Fruit fly (Drosophila melanogaster): ENCODE data around the gene Mvb12.

Mvb12 gene

DNA sequence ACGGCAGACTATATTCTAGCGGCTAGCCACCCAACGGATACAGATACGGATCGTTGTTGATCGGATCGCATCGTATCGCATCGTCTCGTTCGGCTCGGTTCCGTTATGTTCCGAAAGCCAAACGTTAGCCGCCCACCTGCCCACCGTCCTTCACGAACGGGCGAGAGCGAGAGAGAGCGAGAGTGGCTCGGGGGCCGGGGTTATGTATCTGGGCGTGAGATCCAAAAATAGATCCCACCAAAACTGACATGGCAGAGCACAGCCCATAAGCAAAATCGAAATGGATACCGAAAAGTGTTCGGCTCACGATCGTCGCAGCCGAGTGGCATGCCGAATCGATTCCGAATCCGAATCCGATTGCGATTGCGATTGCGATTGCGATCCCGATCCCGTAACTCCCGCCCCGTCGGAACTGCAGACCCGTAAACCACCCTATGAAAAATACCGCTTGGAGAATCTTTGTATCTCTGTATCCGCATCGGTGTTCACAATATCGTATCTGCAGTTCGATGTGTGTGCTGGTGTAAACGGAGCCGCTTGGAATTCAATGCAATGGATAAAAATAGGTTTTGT is 15.8 kb upstream of the Mvb12 start, which contains the start of gene wupA:
Gene wupA, minus strand, starts transcription at position 112 of the 573 bp plus-strand sequence.
- TF ChIP-seq CG8632 (GFP tag; optimal IDR thresholded peaks at IDR 0.05) (no peak), eg (GFP tag; IDR thresholded peaks at IDR 0.05) (no peak), CG16779 (tag; optimal IDR thresholded peaks at IDR 0.05) (no peak), CG31627 (GFP tag; optimal IDR thresholded peaks at IDR 0.05) (no peak), Eip93F (GFP tag; optimal IDR thresholded peaks at IDR 0.05) (no peak), CG11902 (GFP tag; optimal IDR thresholded peaks at IDR 0.05) (no peak), topi (GFP tag; optimal IDR thresholded peaks at IDR 0.05) (no peak), CG6854 (GFP tag; optimal IDR thresholded peaks at IDR 0.05) (no peak), CG10631 (GFP tag; optimal IDR thresholded peaks at IDR 0.05) (no peak), dac (GFP tag; optimal IDR thresholded peaks at IDR 0.05) (no peak), CG11762 (GFP tag; optimal IDR thresholded peaks at IDR 0.05; ENCODE audit: insufficient read depth) (no peak), acj6 (GFP tag; optimal IDR thresholded peaks at IDR 0.05) (no peak), Gug (GFP tag; IDR thresholded peaks at IDR 0.05) (no peak)

DNA sequence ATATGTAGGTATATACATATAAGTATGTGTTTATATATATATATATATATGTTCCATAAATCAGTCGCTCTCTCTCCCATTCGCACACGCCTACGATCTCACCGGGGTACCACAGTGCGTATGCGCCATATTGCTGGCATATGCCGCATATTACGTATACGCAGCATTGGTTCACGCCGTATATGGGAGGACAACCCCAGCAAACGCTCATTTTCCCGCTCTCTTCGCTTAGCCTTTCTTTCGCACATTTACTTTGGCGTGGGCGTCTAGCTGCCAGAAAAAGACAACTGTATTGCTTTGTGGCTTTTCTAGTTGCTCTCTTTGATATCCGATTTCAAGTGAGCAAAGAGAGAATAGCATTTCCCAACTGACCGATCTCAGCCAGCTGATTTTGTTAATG is 13.7 kb upstream of the Mvb12 start:
- no peak for TF ChIP-seq achi (GFP tag; optimal IDR thresholded peaks at IDR 0.05)
- TF ChIP-seq Eip78C (GFP tag): no peak
- no peak for TF ChIP-seq Sox15 (GFP tag; optimal IDR thresholded peaks at IDR 0.05)
- TF ChIP-seq dsx (GFP tag; optimal IDR thresholded peaks at IDR 0.05; ENCODE audit: poor library complexity, severe bottlenecking): no peak
- TF ChIP-seq CG6808 (GFP tag; optimal IDR thresholded peaks at IDR 0.05): no peak
- TF ChIP-seq lz (GFP tag; optimal IDR thresholded peaks at IDR 0.05): no peak
- TF ChIP-seq ss (GFP tag; optimal IDR thresholded peaks at IDR 0.05): no peak
- no peak for TF ChIP-seq CG6792 (GFP tag; optimal IDR thresholded peaks at IDR 0.05)
- TF ChIP-seq Ets21C (GFP tag; optimal IDR thresholded peaks at IDR 0.05): no peak
- no peak for TF ChIP-seq Sox14 (GFP tag; optimal IDR thresholded peaks at IDR 0.05)
- no peak for TF ChIP-seq Hr4 (GFP tag; optimal IDR thresholded peaks at IDR 0.05)
- no peak for TF ChIP-seq CG8119 (GFP tag; IDR thresholded peaks at IDR 0.05)
- no peak for TF ChIP-seq spab (GFP tag; optimal IDR thresholded peaks at IDR 0.05)
- no peak for TF ChIP-seq svp (GFP tag)
- no peak for TF ChIP-seq CG3032 (tag; optimal IDR thresholded peaks at IDR 0.05)
- no peak for TF ChIP-seq CG15336 (GFP tag; IDR thresholded peaks at IDR 0.05)
- no peak for TF ChIP-seq eg (GFP tag; IDR thresholded peaks at IDR 0.05)
- no peak for TF ChIP-seq Eip75B (GFP tag; optimal IDR thresholded peaks at IDR 0.05)
- no peak for TF ChIP-seq CG34406 (GFP tag; optimal IDR thresholded peaks at IDR 0.05)
- TF ChIP-seq Met (GFP tag; optimal IDR thresholded peaks at IDR 0.05): no peak

- TF ChIP-seq CG15336 (GFP tag; IDR thresholded peaks at IDR 0.05) (no peak), achi (GFP tag; optimal IDR thresholded peaks at IDR 0.05) (no peak), Blimp-1 (GFP tag; optimal IDR thresholded peaks at IDR 0.05) (no peak), CG3032 (tag; optimal IDR thresholded peaks at IDR 0.05) (no peak), lz (GFP tag; optimal IDR thresholded peaks at IDR 0.05) (no peak), CG31627 (GFP tag; optimal IDR thresholded peaks at IDR 0.05) (no peak), Hr39 (GFP tag; optimal IDR thresholded peaks at IDR 0.05) (no peak), CG6808 (GFP tag; optimal IDR thresholded peaks at IDR 0.05) (no peak), spab (GFP tag; optimal IDR thresholded peaks at IDR 0.05) (no peak), CG6163 (GFP tag; IDR thresholded peaks at IDR 0.05) (no peak), Eip75B (GFP tag; optimal IDR thresholded peaks at IDR 0.05) (no peak), svp (GFP tag) (no peak), CG10669 (GFP tag; optimal IDR thresholded peaks at IDR 0.05) (no peak), OdsH (GFP tag; optimal IDR thresholded peaks at IDR 0.05) (no peak), Hr4 (GFP tag; optimal IDR thresholded peaks at IDR 0.05) (no peak), CG8119 (GFP tag; IDR thresholded peaks at IDR 0.05) (no peak), pdm3 (GFP tag; optimal IDR thresholded peaks at IDR 0.05) (no peak)
These were observed 7.6 kb upstream of the Mvb12 start for dm6 chrX:18108676-18109075.

All from whole organism, prepupa.